Fruit fly (Drosophila melanogaster) whole organism: ENCODE results near the gene CG10222.

Experiments used
- CG8478 ChIP-seq: fragments of >200 bp; optimal IDR thresholded peaks from 2 replicates; lab custom pipeline; 2018; ENCODE audit warnings: inconsistent platforms
- Dll ChIP-seq: fragments of >200 bp; optimal IDR thresholded peaks from 2 replicates; lab custom pipeline; 2017
- psq ChIP-seq: fragments of >200 bp; optimal IDR thresholded peaks from 2 replicates; lab custom pipeline; 2017

dm6 chr3L:13378202-13378601 is 34.1 kb downstream of the CG10222 start, which contains the start of gene SNCF:
- no peak for TF ChIP-seq psq (lab: Kevin White, UChicago)
- no peak for TF ChIP-seq CG8478 (lab: Kevin White, UChicago)
- TF ChIP-seq Dll (lab: Kevin White, UChicago): no peak
